Worm (Caenorhabditis elegans): Measurements from ENCODE around the gene unc-52.
"Not testable (repeated sequence)": the region's sequence is repeated elsewhere in the genome, so short reads cannot be mapped to it uniquely, and the experiment has no call there.

DNA sequence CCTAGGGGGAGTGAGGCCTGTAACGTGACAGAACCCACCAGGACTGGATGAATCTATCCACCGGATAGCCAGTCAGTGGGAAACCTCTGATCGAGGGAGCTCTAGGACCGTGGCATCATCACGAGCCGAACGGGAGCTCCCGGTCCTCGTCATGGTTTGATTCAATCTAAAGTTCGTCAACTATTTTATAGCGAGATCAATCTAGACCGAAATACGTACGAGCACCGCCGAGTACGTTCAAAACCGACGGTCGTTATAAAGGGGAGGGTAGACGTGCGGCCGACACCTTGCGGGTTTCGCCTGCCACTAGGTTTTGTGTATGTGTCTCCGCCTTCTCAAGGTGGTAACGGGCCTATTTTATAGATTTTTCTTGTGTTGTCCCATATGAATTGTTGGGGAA is 42.9 kb downstream of the unc-52 start:
- not testable (repeated sequence) for TF ChIP-seq hlh-13 (GFP tag; optimal IDR thresholded peaks at IDR 0.05); sox-4 (tag; optimal IDR thresholded peaks at IDR 0.05); ama-1 (optimal IDR thresholded peaks at IDR 0.05); K09A11.1 (tag; optimal IDR thresholded peaks at IDR 0.05; ENCODE audit: insufficient read depth); tbx-7 (tag; optimal IDR thresholded peaks at IDR 0.05); pha-4 (tag; optimal IDR thresholded peaks at IDR 0.05); ceh-9 (tag; optimal IDR thresholded peaks at IDR 0.05); npax-4 (tag; optimal IDR thresholded peaks at IDR 0.05); ceh-6 (GFP tag; optimal IDR thresholded peaks at IDR 0.05); sox-2 (GFP tag; IDR thresholded peaks at IDR 0.05); pqm-1 (tag; optimal IDR thresholded peaks at IDR 0.05)
